Fruit fly (Drosophila melanogaster): ENCODE results near the gene CG11608.

Gene CG11608

dm6 chr3R:12649099-12650029, 11.1 kb downstream of the CG11608 start:
- TF ChIP-seq CG6808 (GFP tag; optimal IDR thresholded peaks at IDR 0.05) (no peak), CG31627 (GFP tag; optimal IDR thresholded peaks at IDR 0.05) (no peak), Gug (GFP tag; IDR thresholded peaks at IDR 0.05) (no peak), cyc (GFP tag; optimal IDR thresholded peaks at IDR 0.05) (no peak), Eip93F (GFP tag; optimal IDR thresholded peaks at IDR 0.05) (no peak), CG6276 (GFP tag; optimal IDR thresholded peaks at IDR 0.05) (no peak), CG6163 (GFP tag; IDR thresholded peaks at IDR 0.05) (no peak)

- TF ChIP-seq svp (GFP tag), result peak; percentile 33
- TF ChIP-seq fkh (GFP tag; optimal IDR thresholded peaks at IDR 0.05), result peak; percentile 30
- no peak for TF ChIP-seq Hr39 (GFP tag; optimal IDR thresholded peaks at IDR 0.05)
Observed at dm6 chr3R:12650537-12650936, 12.3 kb downstream of the CG11608 start.

- TF ChIP-seq CG9139 (GFP tag; optimal IDR thresholded peaks at IDR 0.05) (no peak), CG8319 (GFP tag; optimal IDR thresholded peaks at IDR 0.05) (no peak), fkh (GFP tag; optimal IDR thresholded peaks at IDR 0.05) (no peak), dac (GFP tag; optimal IDR thresholded peaks at IDR 0.05) (no peak), CG11294 (GFP tag; IDR thresholded peaks at IDR 0.05) (no peak), Ets21C (GFP tag; optimal IDR thresholded peaks at IDR 0.05) (no peak), CG6163 (GFP tag; IDR thresholded peaks at IDR 0.05) (no peak), Blimp-1 (GFP tag; optimal IDR thresholded peaks at IDR 0.05) (no peak), Sox102F (GFP tag; optimal IDR thresholded peaks at IDR 0.05) (no peak), Sox15 (GFP tag; optimal IDR thresholded peaks at IDR 0.05) (no peak), CG34406 (GFP tag; optimal IDR thresholded peaks at IDR 0.05) (no peak)
Observed at dm6 chr3R:12652736-12653135, 14.5 kb downstream of the CG11608 start.

- TF ChIP-seq CG8632 (GFP tag; optimal IDR thresholded peaks at IDR 0.05) (no peak), Gug (GFP tag; IDR thresholded peaks at IDR 0.05) (peak; percentile 68), CG32006 (GFP tag; optimal IDR thresholded peaks at IDR 0.05) (peak; percentile 79), dac (GFP tag; optimal IDR thresholded peaks at IDR 0.05) (peak; percentile 51), eg (GFP tag; IDR thresholded peaks at IDR 0.05) (peak; percentile 83), CG6276 (GFP tag; optimal IDR thresholded peaks at IDR 0.05) (peak; percentile 64), fd59A (GFP tag; optimal IDR thresholded peaks at IDR 0.05) (no peak), Ets96B (tag; optimal IDR thresholded peaks at IDR 0.05) (no peak), fkh (GFP tag; optimal IDR thresholded peaks at IDR 0.05) (peak; percentile 56), net (GFP tag; optimal IDR thresholded peaks at IDR 0.05) (peak; percentile 45), CG10669 (GFP tag; optimal IDR thresholded peaks at IDR 0.05) (no peak), Hr4 (GFP tag; optimal IDR thresholded peaks at IDR 0.05) (peak; percentile 83), CG3032 (tag; optimal IDR thresholded peaks at IDR 0.05) (no peak), Hr39 (GFP tag; optimal IDR thresholded peaks at IDR 0.05) (no peak), CG1621 (tag; optimal IDR thresholded peaks at IDR 0.05) (no peak), CG15336 (GFP tag; IDR thresholded peaks at IDR 0.05) (peak; percentile 82), CG11294 (GFP tag; IDR thresholded peaks at IDR 0.05) (peak; percentile 78; the same call in 1 of the 2 replicates), Ets21C (GFP tag; optimal IDR thresholded peaks at IDR 0.05) (no peak), Eip78C (GFP tag) (peak; percentile 51), CG4318 (GFP tag; optimal IDR thresholded peaks at IDR 0.05) (peak; percentile 34), achi (GFP tag; optimal IDR thresholded peaks at IDR 0.05) (peak; percentile 26), Sox14 (GFP tag; optimal IDR thresholded peaks at IDR 0.05) (no peak), Lpt (GFP tag; optimal IDR thresholded peaks at IDR 0.05) (peak; percentile 48), OdsH (GFP tag; optimal IDR thresholded peaks at IDR 0.05) (peak; percentile 27), vri (GFP tag; optimal IDR thresholded peaks at IDR 0.05) (peak; percentile 50), CG8119 (GFP tag; IDR thresholded peaks at IDR 0.05) (peak; percentile 88), CG31627 (GFP tag; optimal IDR thresholded peaks at IDR 0.05) (no peak), CG6163 (GFP tag; IDR thresholded peaks at IDR 0.05) (peak; percentile 39; the same call in 2 of the 3 replicates), svp (GFP tag) (peak; percentile 58), Blimp-1 (GFP tag; optimal IDR thresholded peaks at IDR 0.05) (no peak)
Observed at dm6 chr3R:12653511-12654252, 15.4 kb downstream of the CG11608 start.
